Fruit fly (Drosophila melanogaster): Measurements from ENCODE around the gene mtg.

Gene mtg

DNA sequence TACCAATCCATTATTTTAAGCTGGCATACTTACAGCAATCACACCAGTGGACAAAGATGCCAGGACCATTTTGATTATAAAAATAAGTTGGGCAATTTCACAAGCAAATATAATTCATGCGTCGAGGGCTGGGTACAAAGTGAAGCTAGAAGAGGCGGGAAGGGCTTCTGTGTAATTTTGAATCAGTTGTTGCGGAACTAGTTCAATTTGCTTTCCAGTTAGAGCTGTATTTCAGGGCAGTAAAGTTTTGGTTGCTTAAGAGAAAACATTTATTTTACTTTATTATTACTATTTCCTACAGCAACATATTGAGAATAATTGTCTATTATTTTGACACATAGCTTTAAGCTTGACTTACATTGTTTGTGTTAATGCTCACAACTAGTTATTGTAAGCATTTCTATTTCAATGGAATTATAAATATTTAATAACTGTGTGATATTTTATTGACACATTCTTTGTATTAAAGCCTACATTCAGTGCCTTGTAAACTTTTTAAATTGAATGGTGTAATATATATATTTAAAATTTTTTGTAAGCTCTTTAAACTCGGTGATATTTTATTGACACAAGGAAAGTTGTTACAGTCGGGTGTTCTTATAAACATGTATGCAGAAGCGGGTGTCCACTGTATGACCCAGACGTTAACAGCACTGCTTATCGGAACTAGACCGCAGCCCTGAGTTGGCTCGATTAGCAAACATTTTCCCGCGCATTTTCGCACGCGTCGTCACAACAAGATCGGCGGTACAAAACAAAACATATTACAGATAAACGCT lies 14.2 kb downstream of the mtg start, which contains the start of the genes RPA1 and Mcm2 (continued):
- TF ChIP-seq CG12104 (GFP tag; optimal IDR thresholded peaks at IDR 0.05), result peak; percentile 68
- TF ChIP-seq dmrt11E (tag; optimal IDR thresholded peaks at IDR 0.05), result peak; percentile 78
- TF ChIP-seq CG10654 (GFP tag; optimal IDR thresholded peaks at IDR 0.05), result peak; percentile 70
- no peak for TF ChIP-seq gfzf (GFP tag; optimal IDR thresholded peaks at IDR 0.05)
- peak; percentile 22 for TF ChIP-seq CG2202 (tag; optimal IDR thresholded peaks at IDR 0.05)
- TF ChIP-seq Dip3 (GFP tag; optimal IDR thresholded peaks at IDR 0.05), result peak; percentile 78
- TF ChIP-seq crc (GFP tag; optimal IDR thresholded peaks at IDR 0.05), result no peak
- TF ChIP-seq sob (GFP tag; IDR thresholded peaks at IDR 0.05), result peak; percentile 72
- peak; percentile 81 for TF ChIP-seq Usf (GFP tag; optimal IDR thresholded peaks at IDR 0.05)
- TF ChIP-seq CG11560 (tag; IDR thresholded peaks at IDR 0.05), result peak; percentile 53; the same call in 1 of the 3 replicates
- TF ChIP-seq hth (optimal IDR thresholded peaks at IDR 0.05), result no peak
- no peak for TF ChIP-seq CG12744 (GFP tag; optimal IDR thresholded peaks at IDR 0.05)
- TF ChIP-seq Kr (GFP tag; optimal IDR thresholded peaks at IDR 0.05), result no peak
- TF ChIP-seq CG1602 (GFP tag; optimal IDR thresholded peaks at IDR 0.05), result peak; percentile 78
- TF ChIP-seq Hmr (GFP tag; optimal IDR thresholded peaks at IDR 0.05), result peak; percentile 80
- TF ChIP-seq tna (GFP tag; IDR thresholded peaks at IDR 0.05; ENCODE audit: partially characterized antibody), result no peak
- TF ChIP-seq dysf (GFP tag; IDR thresholded peaks at IDR 0.05), result peak; percentile 85
- TF ChIP-seq ftz-f1 (GFP tag; optimal IDR thresholded peaks at IDR 0.05), result no peak
- TF ChIP-seq gem (tag; optimal IDR thresholded peaks at IDR 0.05), result peak; percentile 84
- peak; percentile 28 for TF ChIP-seq CG2875 (GFP tag; optimal IDR thresholded peaks at IDR 0.05)
- TF ChIP-seq dm (GFP tag; optimal IDR thresholded peaks at IDR 0.05), result peak; percentile 34
- TF ChIP-seq CG4820 (GFP tag; optimal IDR thresholded peaks at IDR 0.05), result peak; percentile 74
- peak; percentile 75 for TF ChIP-seq CG7556 (GFP tag; optimal IDR thresholded peaks at IDR 0.05)
- peak; percentile 66; the same call in 2 of the 3 replicates for TF ChIP-seq CG7357 (GFP tag; IDR thresholded peaks at IDR 0.05)
- peak; percentile 7 for TF ChIP-seq CTCF (GFP tag; optimal IDR thresholded peaks at IDR 0.05)
- 0 out of 3 replicates have a peak, but pooled peaks have one; percentile 6 for TF ChIP-seq zen2 (GFP tag; IDR thresholded peaks at IDR 0.05; ENCODE audit: partially characterized antibody)
- peak; percentile 23 for TF ChIP-seq maf-S (GFP tag; optimal IDR thresholded peaks at IDR 0.05)
- TF ChIP-seq CG3163 (GFP tag; optimal IDR thresholded peaks at IDR 0.05), result peak; percentile 22
- peak; percentile 58 for TF ChIP-seq Fer2 (tag; optimal IDR thresholded peaks at IDR 0.05)
- peak; percentile 93 for TF ChIP-seq row (GFP tag; IDR thresholded peaks at IDR 0.05)
- peak; percentile 59 for TF ChIP-seq nom (GFP tag; optimal IDR thresholded peaks at IDR 0.05)
- TF ChIP-seq CG31365 (tag; optimal IDR thresholded peaks at IDR 0.05), result peak; percentile 86
- peak; percentile 68 for TF ChIP-seq chn (GFP tag; optimal IDR thresholded peaks at IDR 0.05)
- peak; percentile 82 for TF ChIP-seq CG9727 (GFP tag; optimal IDR thresholded peaks at IDR 0.05)
- no peak for TF ChIP-seq CG8944 (GFP tag; optimal IDR thresholded peaks at IDR 0.05)
- TF ChIP-seq B-H2 (GFP tag; optimal IDR thresholded peaks at IDR 0.05), result peak; percentile 68
- TF ChIP-seq Lpt (GFP tag; optimal IDR thresholded peaks at IDR 0.05), result no peak
- peak; percentile 49 for TF ChIP-seq pzg (GFP tag; optimal IDR thresholded peaks at IDR 0.05)
- TF ChIP-seq pfk (GFP tag; optimal IDR thresholded peaks at IDR 0.05), result no peak
- peak; percentile 76 for TF ChIP-seq CG10209 (GFP tag; optimal IDR thresholded peaks at IDR 0.05)
- peak; percentile 61 for TF ChIP-seq D19A (tag; optimal IDR thresholded peaks at IDR 0.05)
- peak; percentile 60; the same call in 1 of the 3 replicates for TF ChIP-seq CG11695 (GFP tag; IDR thresholded peaks at IDR 0.05)
- TF ChIP-seq CG12659 (GFP tag; optimal IDR thresholded peaks at IDR 0.05), result peak; percentile 88
- no peak for TF ChIP-seq en (GFP tag; optimal IDR thresholded peaks at IDR 0.05)
- TF ChIP-seq wor (GFP tag; IDR thresholded peaks at IDR 0.05), result peak; percentile 47; the same call in 1 of the 2 replicates
- peak; percentile 95 for TF ChIP-seq slbo (GFP tag; IDR thresholded peaks at IDR 0.05)
- TF ChIP-seq CG7987 (GFP tag; optimal IDR thresholded peaks at IDR 0.05), result no peak
- peak; percentile 77 for TF ChIP-seq CG9437 (GFP tag; optimal IDR thresholded peaks at IDR 0.05)
- peak; percentile 52; the same call in 1 of the 3 replicates for TF ChIP-seq sr (GFP tag; IDR thresholded peaks at IDR 0.05)
- TF ChIP-seq CG6765 (GFP tag; optimal IDR thresholded peaks at IDR 0.05), result peak; percentile 56

Data from whole organism, embryonic.